Worm (Caenorhabditis elegans) whole organism, L4/young adult: ENCODE results near the gene sri-61.

Source experiments
- W03F9.2 ChIP-seq: fragments of 150-350 bp; optimal IDR thresholded peaks from 2 replicates; lab custom pipeline; 2014; ENCODE audit warnings: missing biosample characterization, missing genetic modification characterization
- dao-5 ChIP-seq: sonication (generic microtip); optimal IDR thresholded peaks from 2 replicates; lab custom pipeline; 2016; ENCODE audit warnings: missing genotype, missing genetic modification characterization, moderate library complexity, missing compliant biosample characterization

DNA sequence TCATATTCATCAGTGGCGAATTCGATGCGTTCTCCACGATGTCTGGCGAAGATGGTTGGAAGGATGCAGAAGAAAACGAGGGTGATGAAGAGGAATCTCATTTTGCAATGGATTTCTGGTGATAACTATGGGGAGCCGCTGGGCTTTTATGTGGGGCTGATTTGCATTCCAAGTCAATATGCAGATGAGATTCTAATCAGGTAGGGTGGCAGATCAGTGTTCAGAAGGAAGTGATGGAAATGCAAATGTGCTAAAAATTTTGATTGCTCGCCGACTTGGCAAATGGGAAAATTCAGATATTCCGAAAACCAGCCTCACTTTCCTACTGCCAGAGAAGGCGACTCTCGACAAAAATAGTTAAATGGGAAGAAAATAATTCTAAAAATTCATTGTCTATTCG, 10.0 kb downstream of the sri-61 start, which contains the start of gene nspf-3:
- TF ChIP-seq dao-5 (tag; lab: Kevin White, UChicago) (no peak), W03F9.2 (tag; lab: Kevin White, UChicago) (no peak)
